Fruit fly (Drosophila melanogaster): ENCODE results near the gene Uch-L5.

Gene Uch-L5

dm6 chr3L:9503552-9504317 lies 27.0 kb upstream of the Uch-L5 start:
- 0 out of 3 replicates have a peak, but pooled peaks have one; percentile 22 for TF ChIP-seq CG8119 (GFP tag; IDR thresholded peaks at IDR 0.05)
- TF ChIP-seq dsx (GFP tag; optimal IDR thresholded peaks at IDR 0.05; ENCODE audit: poor library complexity, severe bottlenecking), result peak; percentile 6
- TF ChIP-seq CG11902 (GFP tag; optimal IDR thresholded peaks at IDR 0.05), result no peak
- TF ChIP-seq CG1621 (tag; optimal IDR thresholded peaks at IDR 0.05), result no peak
- peak; percentile 35 for TF ChIP-seq Hr4 (GFP tag; optimal IDR thresholded peaks at IDR 0.05)
- TF ChIP-seq eg (GFP tag; IDR thresholded peaks at IDR 0.05), result 0 out of 3 replicates have a peak, but pooled peaks have one; percentile 39
- TF ChIP-seq Sox14 (GFP tag; optimal IDR thresholded peaks at IDR 0.05), result no peak
- peak; percentile 87 for TF ChIP-seq Eip78C (GFP tag)
- peak; percentile 4 for TF ChIP-seq Eip75B (GFP tag; optimal IDR thresholded peaks at IDR 0.05)
- TF ChIP-seq topi (GFP tag; optimal IDR thresholded peaks at IDR 0.05), result peak; percentile 23
- TF ChIP-seq CG7368 (GFP tag; optimal IDR thresholded peaks at IDR 0.05), result peak; percentile 6
- TF ChIP-seq fkh (GFP tag; optimal IDR thresholded peaks at IDR 0.05), result peak; percentile 10
- peak; percentile 43 for TF ChIP-seq CG10669 (GFP tag; optimal IDR thresholded peaks at IDR 0.05)
- TF ChIP-seq CG4318 (GFP tag; optimal IDR thresholded peaks at IDR 0.05), result no peak
- peak; percentile 23 for TF ChIP-seq spab (GFP tag; optimal IDR thresholded peaks at IDR 0.05)
- 0 out of 2 replicates have a peak, but pooled peaks have one; percentile 49 for TF ChIP-seq Gug (GFP tag; IDR thresholded peaks at IDR 0.05)
- no peak for TF ChIP-seq CG8632 (GFP tag; optimal IDR thresholded peaks at IDR 0.05)
- TF ChIP-seq CG6808 (GFP tag; optimal IDR thresholded peaks at IDR 0.05), result peak; percentile 13
- TF ChIP-seq Lpt (GFP tag; optimal IDR thresholded peaks at IDR 0.05), result peak; percentile 46
- peak; percentile 59 for TF ChIP-seq svp (GFP tag)
- peak; percentile 26 for TF ChIP-seq cyc (GFP tag; optimal IDR thresholded peaks at IDR 0.05)
- TF ChIP-seq CG6276 (GFP tag; optimal IDR thresholded peaks at IDR 0.05), result peak; percentile 23
- TF ChIP-seq net (GFP tag; optimal IDR thresholded peaks at IDR 0.05), result peak; percentile 23
- no peak for TF ChIP-seq fd85E (GFP tag; optimal IDR thresholded peaks at IDR 0.05)
- TF ChIP-seq Ets96B (tag; optimal IDR thresholded peaks at IDR 0.05), result peak; percentile 43

DNA sequence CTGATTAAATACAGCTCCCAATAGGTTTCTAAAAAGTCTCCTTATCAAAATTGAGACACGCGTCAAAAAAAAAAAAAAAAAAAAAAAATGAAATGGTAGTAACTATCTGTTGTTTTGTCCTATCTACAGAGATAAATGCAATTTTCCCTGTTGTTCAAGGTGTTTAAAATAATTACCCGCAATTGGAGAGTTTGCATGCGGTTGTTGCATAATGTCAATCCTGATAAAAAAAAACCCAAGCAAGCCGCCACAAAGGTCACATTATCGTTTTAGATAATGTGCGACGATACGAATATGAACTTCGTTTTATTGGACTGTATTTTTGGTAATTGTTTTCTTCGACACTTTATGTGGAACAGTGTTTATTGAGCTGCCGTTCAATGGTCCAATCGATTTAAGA lies 26.1 kb upstream of the Uch-L5 start:
- TF ChIP-seq CG6276 (GFP tag; optimal IDR thresholded peaks at IDR 0.05) (no peak), vri (GFP tag; optimal IDR thresholded peaks at IDR 0.05) (peak; percentile 39)

DNA sequence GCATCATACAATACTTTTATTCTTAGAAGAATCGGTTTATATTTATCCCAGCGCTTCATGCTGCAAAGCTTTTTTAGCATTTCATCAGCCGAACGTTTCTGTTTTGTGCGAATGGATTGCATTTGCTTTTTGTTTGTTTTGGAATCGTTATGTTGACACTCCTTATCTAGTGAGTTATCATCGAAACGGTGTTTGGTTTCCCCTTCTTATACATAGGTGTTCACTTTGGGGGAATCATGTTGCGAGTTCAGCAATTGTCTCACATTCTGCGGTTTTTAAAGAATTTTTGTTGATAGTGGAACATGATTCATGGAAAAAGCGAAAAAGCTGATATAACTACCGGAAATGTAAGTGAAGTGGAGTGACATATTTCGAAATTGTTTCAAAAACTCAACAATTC lies 25.5 kb upstream of the Uch-L5 start:
- TF ChIP-seq fkh (GFP tag; optimal IDR thresholded peaks at IDR 0.05) (peak; percentile 39), Sox102F (GFP tag; optimal IDR thresholded peaks at IDR 0.05) (no peak), CG10669 (GFP tag; optimal IDR thresholded peaks at IDR 0.05) (no peak), Hr39 (GFP tag; optimal IDR thresholded peaks at IDR 0.05) (no peak), acj6 (GFP tag; optimal IDR thresholded peaks at IDR 0.05) (no peak), CG11902 (GFP tag; optimal IDR thresholded peaks at IDR 0.05) (no peak), CG16779 (tag; optimal IDR thresholded peaks at IDR 0.05) (no peak), achi (GFP tag; optimal IDR thresholded peaks at IDR 0.05) (no peak)

- TF ChIP-seq CG31627 (GFP tag; optimal IDR thresholded peaks at IDR 0.05) (no peak), Blimp-1 (GFP tag; optimal IDR thresholded peaks at IDR 0.05) (no peak), Eip78C (GFP tag) (peak; percentile 23), vri (GFP tag; optimal IDR thresholded peaks at IDR 0.05) (no peak)
These were observed 24.5 kb upstream of the Uch-L5 start for dm6 chr3L:9501298-9501697.

Measured in whole organism, prepupa.